In the genomic region with DNA sequence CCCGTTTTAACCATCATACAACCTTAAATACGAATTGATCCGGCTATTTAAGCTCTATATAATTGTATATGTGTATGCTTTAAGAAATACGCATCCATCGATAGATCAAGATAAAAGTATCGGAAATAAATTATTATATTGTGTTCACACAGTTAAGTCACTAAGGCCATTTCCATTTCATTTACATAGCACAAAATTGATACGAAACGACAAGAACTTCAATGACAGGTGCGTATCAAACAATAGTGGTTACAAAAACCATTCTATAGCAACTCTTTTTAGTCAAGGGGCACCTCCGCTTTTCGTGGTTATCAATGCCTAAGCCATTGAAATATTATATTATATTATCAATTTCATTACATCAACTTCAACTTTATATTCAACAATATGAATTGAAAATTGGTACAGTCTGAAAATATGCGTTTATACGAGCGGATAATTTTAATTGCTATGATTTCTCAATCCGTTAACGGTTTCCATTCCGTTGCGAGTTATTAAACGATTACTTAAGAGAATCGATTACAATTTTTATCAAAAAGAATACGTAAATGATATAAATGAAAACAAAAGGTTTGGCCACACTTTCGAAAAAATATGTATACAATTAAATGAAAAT, we compare ENCODE assay signal across 1 fruit fly cellular context.
TF ChIP-seq lines count a peak whose summit lies in the region.

TSS of gene CG46466 (minus strand) at position 70 of the 616 bp plus-strand sequence.
TSS of gene Slip1 (plus strand) at position 567 of the 616 bp plus-strand sequence.

TF ChIP-seq in whole organism, embryonic, 481 proteins besides CTCF, POLR2A, EP300 and RAD21 (continued from another document):
- TF ChIP-seq Ets65A (GFP tag; lab: Kevin White, UChicago) (no peak), nerfin-2 (GFP tag; IDR thresholded peaks at IDR 0.05; lab: Robert Waterston, UW; ENCODE audit: partially characterized antibody) (no peak), CG10274 (GFP tag; optimal IDR thresholded peaks at IDR 0.05; lab: Kevin White, UChicago) (no peak), CG17359 (tag; optimal IDR thresholded peaks at IDR 0.05; lab: Kevin White, UChicago) (peak; percentile 24), CG10543 (GFP tag; optimal IDR thresholded peaks at IDR 0.05; lab: Kevin White, UChicago) (no peak), corto (GFP tag; optimal IDR thresholded peaks at IDR 0.05; lab: Kevin White, UChicago) (no peak), CG17568 (GFP tag; optimal IDR thresholded peaks at IDR 0.05; lab: Kevin White, UChicago) (no peak), CG8388 (GFP tag; optimal IDR thresholded peaks at IDR 0.05; lab: Kevin White, UChicago) (no peak), rib (GFP tag; IDR thresholded peaks at IDR 0.05; lab: Robert Waterston, UW) (no peak), CG18476 (GFP tag; optimal IDR thresholded peaks at IDR 0.05; lab: Kevin White, UChicago) (no peak), MESR4 (GFP tag; optimal IDR thresholded peaks at IDR 0.05; lab: Kevin White, UChicago) (no peak), HLH54F (GFP tag; optimal IDR thresholded peaks at IDR 0.05; lab: Kevin White, UChicago) (peak; percentile 8), CG30431 (GFP tag; optimal IDR thresholded peaks at IDR 0.05; lab: Kevin White, UChicago) (no peak), CG7786 (GFP tag; optimal IDR thresholded peaks at IDR 0.05; lab: Kevin White, UChicago) (no peak), sens-2 (GFP tag; IDR thresholded peaks at IDR 0.05; lab: Robert Waterston, UW) (no peak), CG13894 (tag; optimal IDR thresholded peaks at IDR 0.05; lab: Kevin White, UChicago) (no peak), nau (GFP tag; optimal IDR thresholded peaks at IDR 0.05; lab: Kevin White, UChicago) (no peak), seq (GFP tag; IDR thresholded peaks at IDR 0.05; lab: Robert Waterston, UW) (no peak), danr (GFP tag; IDR thresholded peaks at IDR 0.05; lab: Robert Waterston, UW) (no peak), psq (GFP tag; optimal IDR thresholded peaks at IDR 0.05; lab: Kevin White, UChicago) (no peak), CG7987 (GFP tag; optimal IDR thresholded peaks at IDR 0.05; lab: Kevin White, UChicago) (no peak), br (optimal IDR thresholded peaks at IDR 0.05; lab: Kevin White, UChicago) (no peak), CG8478 (optimal IDR thresholded peaks at IDR 0.05; lab: Kevin White, UChicago) (no peak), eve (GFP tag; optimal IDR thresholded peaks at IDR 0.05; lab: Kevin White, UChicago) (no peak), CG17912 (GFP tag; optimal IDR thresholded peaks at IDR 0.05; lab: Kevin White, UChicago) (no peak), CG12219 (GFP tag; optimal IDR thresholded peaks at IDR 0.05; lab: Kevin White, UChicago) (no peak), Max (GFP tag; optimal IDR thresholded peaks at IDR 0.05; lab: Kevin White, UChicago) (no peak), Antp (GFP tag; optimal IDR thresholded peaks at IDR 0.05; lab: Kevin White, UChicago) (no peak), CG7357 (GFP tag; IDR thresholded peaks at IDR 0.05; lab: Robert Waterston, UW) (peak; percentile 94), pnt (GFP tag; optimal IDR thresholded peaks at IDR 0.05; lab: Kevin White, UChicago) (peak; percentile 13), CG6175 (GFP tag; IDR thresholded peaks at IDR 0.05; lab: Robert Waterston, UW) (no peak), CG2712 (tag; optimal IDR thresholded peaks at IDR 0.05; lab: Kevin White, UChicago) (peak; percentile 28), CG7928 (GFP tag; optimal IDR thresholded peaks at IDR 0.05; lab: Kevin White, UChicago) (no peak), Ets97D (GFP tag; optimal IDR thresholded peaks at IDR 0.05; lab: Kevin White, UChicago) (no peak), CG3281 (GFP tag; optimal IDR thresholded peaks at IDR 0.05; lab: Kevin White, UChicago) (no peak), Bdp1 (GFP tag; optimal IDR thresholded peaks at IDR 0.05; lab: Kevin White, UChicago) (no peak), Taf1 (GFP tag; IDR thresholded peaks at IDR 0.05; lab: Robert Waterston, UW) (no peak), CoRest (tag; optimal IDR thresholded peaks at IDR 0.05; lab: Kevin White, UChicago) (peak; percentile 59), CG17361 (GFP tag; IDR thresholded peaks at IDR 0.05; lab: Robert Waterston, UW) (peak; percentile 78; the same call in 1 of the 3 replicates)
